Worm (Caenorhabditis elegans): Measurements from ENCODE around the gene otpl-3.

DNA sequence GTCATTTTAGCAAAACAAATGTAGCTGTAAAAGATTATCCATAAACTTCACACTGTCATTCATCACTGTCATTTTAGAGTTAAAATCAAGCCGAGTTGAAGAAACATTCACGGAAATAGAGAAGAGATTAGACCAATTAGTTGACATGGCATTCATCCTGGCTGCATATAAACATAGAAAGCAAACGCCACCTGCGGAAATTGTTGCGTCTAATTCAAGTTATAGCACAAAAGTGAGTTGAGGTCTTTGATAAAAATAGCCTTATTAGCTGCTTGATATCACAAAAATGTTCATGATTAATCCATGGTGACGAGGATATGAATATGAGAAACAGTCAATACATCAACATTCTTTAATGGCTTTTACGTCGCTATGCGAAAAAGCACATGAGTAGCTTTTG, 44.0 kb upstream of the otpl-3 start:
- TF ChIP-seq unc-39 (tag; optimal IDR thresholded peaks at IDR 0.05) = no peak
- no peak for TF ChIP-seq nhr-12 (tag; optimal IDR thresholded peaks at IDR 0.05)
- TF ChIP-seq jun-1 (tag; optimal IDR thresholded peaks at IDR 0.05) = no peak
- TF ChIP-seq lsy-12 (tag; optimal IDR thresholded peaks at IDR 0.05) = no peak
- TF ChIP-seq tbx-2 (tag; optimal IDR thresholded peaks at IDR 0.05) = no peak
- no peak for TF ChIP-seq lin-15B (tag; optimal IDR thresholded peaks at IDR 0.05)
- TF ChIP-seq snpc-4 (tag; optimal IDR thresholded peaks at IDR 0.05) = no peak
